Worm (Caenorhabditis elegans): Measurements from ENCODE around the gene Y61A9LA.3.

ce11 chrV:4525512-4525911, 45.4 kb upstream of the Y61A9LA.3 start:
- TF ChIP-seq ama-1 (optimal IDR thresholded peaks at IDR 0.05) (no peak), aly-1 (tag; optimal IDR thresholded peaks at IDR 0.05) (no peak), flt-1 (GFP tag; IDR thresholded peaks at IDR 0.05) (no peak)
